Worm (Caenorhabditis elegans) whole organism, early embryonic: ENCODE data around the gene gly-6.

Source experiments
- ama-1 ChIP-seq: fragments of 150-350 bp; optimal IDR thresholded peaks from 2 replicates; lab custom pipeline; 2014
- ets-7 ChIP-seq: sonication (generic microtip); optimal IDR thresholded peaks from 2 replicates; lab custom pipeline; 2016; ENCODE audit warnings: missing genotype, missing genetic modification characterization, missing compliant biosample characterization
- flt-1 ChIP-seq: fragments of 200-800 bp; sonication (Bioruptor generic); IDR thresholded peaks from 2 replicates; pipeline ENCODE4 v1.3.6; 2022; ENCODE audit warnings: missing genetic modification characterization, missing compliant biosample characterization
- tbx-11 ChIP-seq: fragments of 200-800 bp; sonication (Bioruptor generic); IDR thresholded peaks from 2 replicates; pipeline ENCODE4 v1.3.6; 2022; ENCODE audit warnings: missing genetic modification characterization, missing compliant biosample characterization

- TF ChIP-seq tbx-11 (GFP tag; lab: Robert Waterston, UW) (no peak), flt-1 (GFP tag; lab: Robert Waterston, UW) (no peak), ama-1 (lab: Kevin White, UChicago) (no peak), ets-7 (tag; lab: Kevin White, UChicago) (no peak)
These were observed at the start of gene gly-6 for ce11 chrIII:4330984-4331383.
